Fruit fly (Drosophila melanogaster): ENCODE data around the gene CG18508.

dm6 chrX:3127564-3127963 is 45.4 kb downstream of the CG18508 start:
- TF ChIP-seq psq (GFP tag; optimal IDR thresholded peaks at IDR 0.05) = no peak
- TF ChIP-seq lola (GFP tag; optimal IDR thresholded peaks at IDR 0.05) = no peak
- no peak for TF ChIP-seq Sp1 (GFP tag; optimal IDR thresholded peaks at IDR 0.05)
- TF ChIP-seq h (GFP tag; optimal IDR thresholded peaks at IDR 0.05) = no peak
- no peak for TF ChIP-seq pan (optimal IDR thresholded peaks at IDR 0.05)
- TF ChIP-seq rgr (GFP tag; optimal IDR thresholded peaks at IDR 0.05) = no peak
- TF ChIP-seq usp (GFP tag; optimal IDR thresholded peaks at IDR 0.05) = no peak
- TF ChIP-seq sv (GFP tag; optimal IDR thresholded peaks at IDR 0.05) = no peak
- no peak for TF ChIP-seq OdsH (GFP tag; optimal IDR thresholded peaks at IDR 0.05)
- no peak for TF ChIP-seq foxo (GFP tag; optimal IDR thresholded peaks at IDR 0.05)
- TF ChIP-seq Myc (optimal IDR thresholded peaks at IDR 0.05) = no peak
- TF ChIP-seq jim (GFP tag; optimal IDR thresholded peaks at IDR 0.05) = no peak
